Fruit fly (Drosophila melanogaster) whole organism, adult: Measurements from ENCODE around the gene IFT46.

Source experiments
- CG11617 ChIP-seq: fragments of 200-800 bp; sonication (Bioruptor generic); optimal IDR thresholded peaks from 2 replicates; lab custom pipeline; 2017; ENCODE audit warnings: mild to moderate bottlenecking, missing biosample characterization, missing genetic modification reagents, missing genetic modification characterization
- CG14711 ChIP-seq: fragments of 200-800 bp; sonication (Bioruptor generic); optimal IDR thresholded peaks from 2 replicates; lab custom pipeline; 2018; ENCODE audit warnings: missing biosample characterization, mild to moderate bottlenecking, missing genetic modification characterization, moderate library complexity
- CG33017 ChIP-seq: fragments of 200-800 bp; sonication (Bioruptor generic); optimal IDR thresholded peaks from 2 replicates; lab custom pipeline; 2018; ENCODE audit warnings: missing biosample characterization, mild to moderate bottlenecking, missing genetic modification characterization, moderate library complexity
- CG5204 ChIP-seq: fragments of 200-800 bp; sonication (Bioruptor generic); optimal IDR thresholded peaks from 2 replicates; lab custom pipeline; 2016; ENCODE audit warnings: missing biosample characterization, missing genetic modification characterization
- CG7045 ChIP-seq: fragments of 200-800 bp; sonication (Bioruptor generic); optimal IDR thresholded peaks from 2 replicates; lab custom pipeline; 2017; ENCODE audit warnings: missing biosample characterization, mild to moderate bottlenecking, missing genetic modification characterization
- CG7101 ChIP-seq: fragments of 200-800 bp; sonication (Bioruptor generic); optimal IDR thresholded peaks from 2 replicates; lab custom pipeline; 2018; ENCODE audit warnings: missing biosample characterization, mild to moderate bottlenecking, missing genetic modification characterization, moderate library complexity
- Clk ChIP-seq: fragments of 200-800 bp; sonication (Bioruptor generic); optimal IDR thresholded peaks from 2 replicates; lab custom pipeline; 2017; ENCODE audit warnings: missing biosample characterization, missing genetic modification characterization
- Crg-1 ChIP-seq: fragments of 200-800 bp; sonication (Bioruptor generic); optimal IDR thresholded peaks from 2 replicates; lab custom pipeline; 2016; ENCODE audit warnings: missing biosample characterization, missing genetic modification characterization
- Hr96 ChIP-seq: fragments of 200-800 bp; sonication (Bioruptor generic); optimal IDR thresholded peaks from 2 replicates; lab custom pipeline; 2016; ENCODE audit warnings: missing biosample characterization, missing genetic modification characterization
- Mnt ChIP-seq: fragments of 200-800 bp; sonication (Bioruptor generic); optimal IDR thresholded peaks from 2 replicates; lab custom pipeline; 2016; ENCODE audit warnings: missing biosample characterization, mild to moderate bottlenecking, missing genetic modification characterization
- bab1 ChIP-seq: fragments of 200-800 bp; sonication (Bioruptor generic); optimal IDR thresholded peaks from 3 replicates; lab custom pipeline; 2019; ENCODE audit warnings: missing biosample characterization, mild to moderate bottlenecking, missing genetic modification characterization, moderate library complexity
- ovo ChIP-seq: fragments of 200-800 bp; sonication (Bioruptor generic); optimal IDR thresholded peaks from 2 replicates; lab custom pipeline; 2016; ENCODE audit warnings: missing biosample characterization, missing genetic modification characterization
- pad ChIP-seq: fragments of 200-800 bp; sonication (Bioruptor generic); optimal IDR thresholded peaks from 3 replicates; lab custom pipeline; 2017; ENCODE audit warnings: missing biosample characterization, missing genetic modification characterization, mild to moderate bottlenecking, moderate library complexity, missing genetic modification reagents

dm6 chr2L:18584617-18585016, 31.3 kb downstream of the IFT46 start:
- TF ChIP-seq CG33017 (tag; lab: Kevin White, UChicago) (no peak), CG7045 (GFP tag; lab: Kevin White, UChicago) (no peak), bab1 (GFP tag; lab: Kevin White, UChicago) (no peak), ovo (GFP tag; lab: Kevin White, UChicago) (no peak), CG14711 (tag; lab: Kevin White, UChicago) (no peak), CG11617 (GFP tag; lab: Kevin White, UChicago) (no peak), Clk (GFP tag; lab: Kevin White, UChicago) (no peak), CG7101 (no peak), pad (GFP tag; lab: Kevin White, UChicago) (no peak), Mnt (no peak), CG5204 (GFP tag; lab: Kevin White, UChicago) (no peak), Hr96 (GFP tag; lab: Kevin White, UChicago) (no peak), Crg-1 (GFP tag; lab: Kevin White, UChicago) (no peak)
